Worm (Caenorhabditis elegans): ENCODE data around the gene fubl-2.

The fubl-2 gene

ce11 chrIII:7101814-7102477 lies 14.4 kb upstream of the fubl-2 start:
- no peak for TF ChIP-seq ZK546.5 (tag; optimal IDR thresholded peaks at IDR 0.05)
- no peak for TF ChIP-seq snpc-4 (tag; optimal IDR thresholded peaks at IDR 0.05)
- no peak for TF ChIP-seq lsy-2 (tag; optimal IDR thresholded peaks at IDR 0.05)
- TF ChIP-seq peb-1 (tag; optimal IDR thresholded peaks at IDR 0.05) = no peak
- no peak for TF ChIP-seq dmd-4 (tag; optimal IDR thresholded peaks at IDR 0.05)
- TF ChIP-seq mbf-1 (tag; optimal IDR thresholded peaks at IDR 0.05) = no peak
- no peak for TF ChIP-seq ztf-1 (GFP tag; conservative IDR thresholded peaks at IDR 0.05)
- TF ChIP-seq ceh-82 (tag; optimal IDR thresholded peaks at IDR 0.05) = no peak

ce11 chrIII:7100001-7100400 lies 12.5 kb upstream of the fubl-2 start, which contains the start of gene ZK418.11:
Gene ZK418.11 (plus strand): TSS chrIII:7100289.
- no peak for TF ChIP-seq nhr-23 (tag; optimal IDR thresholded peaks at IDR 0.05)
- no peak for TF ChIP-seq Y55F3AM.14 (GFP tag; optimal IDR thresholded peaks at IDR 0.05)
- TF ChIP-seq snpc-4 (tag; optimal IDR thresholded peaks at IDR 0.05) = no peak
- no peak for TF ChIP-seq ztf-1 (GFP tag; conservative IDR thresholded peaks at IDR 0.05)
- TF ChIP-seq C34F6.9 (tag; optimal IDR thresholded peaks at IDR 0.05) = no peak
- no peak for TF ChIP-seq sma-9 (GFP tag; optimal IDR thresholded peaks at IDR 0.05)
- no peak for TF ChIP-seq sma-9 (tag; optimal IDR thresholded peaks at IDR 0.05)
- no peak for TF ChIP-seq sem-4 (tag; optimal IDR thresholded peaks at IDR 0.05)
- no peak for TF ChIP-seq ama-1 (optimal IDR thresholded peaks at IDR 0.05)
- TF ChIP-seq mab-5 (tag; optimal IDR thresholded peaks at IDR 0.05) = no peak
- no peak for TF ChIP-seq ceh-82 (tag; optimal IDR thresholded peaks at IDR 0.05)
- no peak for TF ChIP-seq lin-39 (tag; optimal IDR thresholded peaks at IDR 0.05)

ce11 chrIII:7096481-7096880 lies 8.9 kb upstream of the fubl-2 start:
- no peak for TF ChIP-seq Y55F3AM.14 (GFP tag; optimal IDR thresholded peaks at IDR 0.05)

ce11 chrIII:7095156-7095555 lies 7.6 kb upstream of the fubl-2 start, which contains the start of gene nhr-9:
Gene nhr-9 (plus strand): TSS chrIII:7095462.
- TF ChIP-seq dmd-4 (tag; optimal IDR thresholded peaks at IDR 0.05) (no peak), mbf-1 (tag; optimal IDR thresholded peaks at IDR 0.05) (no peak), lin-11 (tag; optimal IDR thresholded peaks at IDR 0.05) (no peak), lsy-2 (tag; optimal IDR thresholded peaks at IDR 0.05) (peak in 1 of 2 experiments; percentile 4), C34F6.9 (tag; optimal IDR thresholded peaks at IDR 0.05) (no peak), sma-9 (GFP tag; optimal IDR thresholded peaks at IDR 0.05) (peak; percentile 20), sma-9 (tag; optimal IDR thresholded peaks at IDR 0.05) (no peak), nhr-77 (tag; optimal IDR thresholded peaks at IDR 0.05) (no peak), elt-3 (tag; optimal IDR thresholded peaks at IDR 0.05) (no peak), nhr-23 (tag; optimal IDR thresholded peaks at IDR 0.05) (no peak)

- no peak for TF ChIP-seq gmeb-1 (tag; optimal IDR thresholded peaks at IDR 0.05)
- no peak for TF ChIP-seq elt-3 (tag; optimal IDR thresholded peaks at IDR 0.05)
- no peak for TF ChIP-seq lin-11 (tag; optimal IDR thresholded peaks at IDR 0.05)
- TF ChIP-seq C34F6.9 (tag; optimal IDR thresholded peaks at IDR 0.05) = no peak
- TF ChIP-seq ceh-82 (tag; optimal IDR thresholded peaks at IDR 0.05) = no peak
- no peak for TF ChIP-seq lsy-2 (tag; optimal IDR thresholded peaks at IDR 0.05)
- no peak for TF ChIP-seq sem-4 (tag; optimal IDR thresholded peaks at IDR 0.05)
- no peak for TF ChIP-seq nhr-77 (tag; optimal IDR thresholded peaks at IDR 0.05)
Measured at ce11 chrIII:7091042-7091441, 3.5 kb upstream of the fubl-2 start, which contains the start of gene ZK418.2. Gene ZK418.2 (plus strand): TSS chrIII:7091342.

ce11 chrIII:7090545-7090944 lies 3.0 kb upstream of the fubl-2 start, which contains the start of gene ZK418.10:
Gene ZK418.10 (minus strand): TSS chrIII:7090692.
- no peak for TF ChIP-seq nhr-10 (tag; optimal IDR thresholded peaks at IDR 0.05)
- no peak for TF ChIP-seq blmp-1 (tag; optimal IDR thresholded peaks at IDR 0.05; ENCODE audit: insufficient read depth)
- no peak for TF ChIP-seq elt-3 (tag; optimal IDR thresholded peaks at IDR 0.05)
- TF ChIP-seq sma-9 (GFP tag; optimal IDR thresholded peaks at IDR 0.05) = peak; percentile 5
- no peak for TF ChIP-seq sma-9 (tag; optimal IDR thresholded peaks at IDR 0.05)
- no peak for TF ChIP-seq ceh-82 (tag; optimal IDR thresholded peaks at IDR 0.05)
- TF ChIP-seq dmd-4 (tag; optimal IDR thresholded peaks at IDR 0.05) = no peak
- no peak for TF ChIP-seq gmeb-1 (tag; optimal IDR thresholded peaks at IDR 0.05)
- TF ChIP-seq lin-13 (GFP tag; optimal IDR thresholded peaks at IDR 0.05) = no peak
- TF ChIP-seq aly-2 (tag; optimal IDR thresholded peaks at IDR 0.05) = no peak
- TF ChIP-seq elt-1 (tag; optimal IDR thresholded peaks at IDR 0.05) = no peak
- no peak for TF ChIP-seq sem-4 (tag; optimal IDR thresholded peaks at IDR 0.05)
- no peak for TF ChIP-seq snpc-4 (tag; optimal IDR thresholded peaks at IDR 0.05)
- no peak for TF ChIP-seq unc-39 (tag; optimal IDR thresholded peaks at IDR 0.05)
- TF ChIP-seq sma-3 (GFP tag; optimal IDR thresholded peaks at IDR 0.05) = no peak
- TF ChIP-seq nhr-21 (tag; optimal IDR thresholded peaks at IDR 0.05) = peak; percentile 16
- no peak for TF ChIP-seq ztf-4 (tag; optimal IDR thresholded peaks at IDR 0.05)
- no peak for TF ChIP-seq unc-55 (GFP tag; optimal IDR thresholded peaks at IDR 0.05)
- TF ChIP-seq R02D3.7 (tag; optimal IDR thresholded peaks at IDR 0.05) = no peak
- no peak for TF ChIP-seq ZK546.5 (tag; optimal IDR thresholded peaks at IDR 0.05)
- no peak for TF ChIP-seq zag-1 (tag; optimal IDR thresholded peaks at IDR 0.05)
- TF ChIP-seq nhr-77 (tag; optimal IDR thresholded peaks at IDR 0.05) = no peak
- TF ChIP-seq lsy-2 (tag; optimal IDR thresholded peaks at IDR 0.05) = peak in 1 of 2 experiments; percentile 16
- TF ChIP-seq lin-11 (tag; optimal IDR thresholded peaks at IDR 0.05) = no peak
- TF ChIP-seq alr-1 (tag; optimal IDR thresholded peaks at IDR 0.05) = no peak
- TF ChIP-seq nhr-129 (tag; optimal IDR thresholded peaks at IDR 0.05) = no peak
- TF ChIP-seq nhr-25 (tag; optimal IDR thresholded peaks at IDR 0.05) = no peak
- TF ChIP-seq mab-5 (tag; optimal IDR thresholded peaks at IDR 0.05) = no peak
- TF ChIP-seq nhr-12 (tag; optimal IDR thresholded peaks at IDR 0.05) = no peak
- TF ChIP-seq unc-62 (GFP tag; optimal IDR thresholded peaks at IDR 0.05) = no peak
- no peak for TF ChIP-seq mdl-1 (tag; optimal IDR thresholded peaks at IDR 0.05)
- TF ChIP-seq peb-1 (tag; optimal IDR thresholded peaks at IDR 0.05) = no peak
